Worm (Caenorhabditis elegans) whole organism, young adult: ENCODE results near the gene T21E8.6.

Source experiments
- F37B4.10 ChIP-seq: fragments of 200-800 bp; sonication (Bioruptor generic); IDR thresholded peaks from 2 replicates; pipeline ENCODE4 v1.3.6; 2022; ENCODE audit warnings: missing genetic modification characterization, missing compliant biosample characterization
- aptf-3 ChIP-seq: fragments of 200-800 bp; sonication (Bioruptor generic); IDR thresholded peaks from 2 replicates; pipeline ENCODE4 v1.3.6; 2022; ENCODE audit warnings: missing genetic modification characterization, missing compliant biosample characterization
- ceh-100 ChIP-seq: fragments of 200-800 bp; sonication (Bioruptor generic); IDR thresholded peaks from 2 replicates; pipeline ENCODE4 v1.3.6; 2022; ENCODE audit warnings: missing genetic modification reagents, missing genetic modification characterization, missing compliant biosample characterization
- ztf-25 ChIP-seq: fragments of 200-800 bp; sonication (Bioruptor generic); IDR thresholded peaks from 2 replicates; pipeline ENCODE4 v1.3.6; 2022; ENCODE audit warnings: missing genetic modification reagents, missing genetic modification characterization, missing compliant biosample characterization

ce11 chrX:10900952-10901351, 18.9 kb downstream of the T21E8.6 start:
- no peak for TF ChIP-seq F37B4.10
- TF ChIP-seq ztf-25 (GFP tag; lab: Robert Waterston, UW): no peak
- TF ChIP-seq ceh-100 (GFP tag; lab: Robert Waterston, UW): no peak
- no peak for TF ChIP-seq aptf-3 (GFP tag; lab: Robert Waterston, UW)
